Worm (Caenorhabditis elegans) whole organism, L2 larva: ENCODE measurements around the gene K03A11.1.
A peak's percentile ranks its signal among the peaks of the same experiment; 100 is the strongest.
"Not testable (repeated sequence)": the region's sequence is repeated elsewhere in the genome, so short reads cannot be mapped to it uniquely, and the experiment has no call there.

Experiments used
- C34F6.9 ChIP-seq: fragments of 150-350 bp; optimal IDR thresholded peaks from 2 replicates; lab custom pipeline; 2014; ENCODE audit warnings: missing biosample characterization, missing genetic modification characterization
- F13H6.1 ChIP-seq: sonication (generic microtip); optimal IDR thresholded peaks from 2 replicates; lab custom pipeline; 2016; ENCODE audit warnings: missing genetic modification characterization, missing compliant biosample characterization
- R02D3.7 ChIP-seq: fragments of 150-350 bp; optimal IDR thresholded peaks from 2 replicates; lab custom pipeline; 2014; ENCODE audit warnings: missing biosample characterization, missing genetic modification characterization
- Y55F3AM.14 ChIP-seq: fragments of 200-800 bp; sonication (Bioruptor generic); optimal IDR thresholded peaks from 2 replicates; lab custom pipeline; 2018; ENCODE audit warnings: mild to moderate bottlenecking, missing genetic modification characterization, missing compliant biosample characterization
- ZK546.5 ChIP-seq: sonication (generic microtip); optimal IDR thresholded peaks from 2 replicates; lab custom pipeline; 2017; ENCODE audit warnings: missing biosample characterization, missing genetic modification characterization
- blmp-1 ChIP-seq: sonication (generic microtip); optimal IDR thresholded peaks from 2 replicates; lab custom pipeline; 2017; ENCODE audit warnings: missing genetic modification characterization, mild to moderate bottlenecking, missing compliant biosample characterization, antibody characterized with exemption, moderate library complexity; ENCODE audit not compliant: insufficient read depth
- ceh-16 ChIP-seq: fragments of 150-350 bp; optimal IDR thresholded peaks from 2 replicates; lab custom pipeline; 2014; ENCODE audit warnings: missing biosample characterization, missing genetic modification characterization
- ceh-82 ChIP-seq: fragments of 150-350 bp; optimal IDR thresholded peaks from 2 replicates; lab custom pipeline; 2014; ENCODE audit warnings: missing biosample characterization, missing genetic modification characterization
- crh-2 ChIP-seq: sonication (generic microtip); optimal IDR thresholded peaks from 2 replicates; lab custom pipeline; 2017; ENCODE audit warnings: missing biosample characterization, missing genetic modification characterization
- dmd-4 ChIP-seq: sonication (generic microtip); optimal IDR thresholded peaks from 2 replicates; lab custom pipeline; 2017; ENCODE audit warnings: missing biosample characterization, missing genetic modification characterization
- egl-27 ChIP-seq: sonication (generic microtip); optimal IDR thresholded peaks from 3 replicates; lab custom pipeline; 2017; ENCODE audit warnings: missing biosample characterization, missing genetic modification reagents, missing genetic modification characterization
- elt-1 ChIP-seq: fragments of 150-350 bp; optimal IDR thresholded peaks from 2 replicates; lab custom pipeline; 2014; ENCODE audit warnings: missing biosample characterization, missing genetic modification characterization
- fos-1 ChIP-seq: fragments of 150-350 bp; optimal IDR thresholded peaks from 2 replicates; lab custom pipeline; 2014; ENCODE audit warnings: missing biosample characterization, missing genetic modification characterization
- gmeb-1 ChIP-seq: fragments of 150-350 bp; optimal IDR thresholded peaks from 2 replicates; lab custom pipeline; 2014; ENCODE audit warnings: missing biosample characterization, missing genetic modification characterization
- lin-11 ChIP-seq: fragments of 150-350 bp; sonication (generic microtip); optimal IDR thresholded peaks from 2 replicates; lab custom pipeline; 2014; ENCODE audit warnings: missing biosample characterization, missing genetic modification characterization, inconsistent platforms, mixed read lengths
- lin-13 ChIP-seq: fragments of 150-350 bp; optimal IDR thresholded peaks from 2 replicates; lab custom pipeline; 2014; ENCODE audit warnings: missing biosample characterization, missing genetic modification reagents, missing genetic modification characterization
- lin-39 ChIP-seq: fragments of 150-350 bp; optimal IDR thresholded peaks from 2 replicates; lab custom pipeline; 2014; ENCODE audit warnings: missing biosample characterization, missing genetic modification reagents, missing genetic modification characterization
- lsy-2 ChIP-seq, 2 experiments: fragments of 150-350 bp in 1 of 2; sonication (generic microtip) in 1 of 2; optimal IDR thresholded peaks; 2 replicates each; lab custom pipeline; 2014 to 2017; ENCODE audit warnings: missing biosample characterization in 2 of 2, missing genetic modification characterization in 2 of 2
- mab-5 ChIP-seq: fragments of 150-350 bp; optimal IDR thresholded peaks from 2 replicates; lab custom pipeline; 2014; ENCODE audit warnings: missing biosample characterization, missing genetic modification characterization
- mbf-1 ChIP-seq: sonication (generic microtip); optimal IDR thresholded peaks from 2 replicates; lab custom pipeline; 2017; ENCODE audit warnings: missing biosample characterization, missing genetic modification characterization
- mdl-1 ChIP-seq, 2 experiments: fragments of 150-350 bp in 1 of 2; sonication (generic microtip) in 1 of 2; optimal IDR thresholded peaks; 2 replicates each; lab custom pipeline; 2017; ENCODE audit warnings: missing biosample characterization in 2 of 2, missing genetic modification characterization in 2 of 2
- nhr-10 ChIP-seq: sonication (generic microtip); optimal IDR thresholded peaks from 2 replicates; lab custom pipeline; 2017; ENCODE audit warnings: missing biosample characterization, missing genetic modification characterization
- nhr-11 ChIP-seq: fragments of 150-350 bp; optimal IDR thresholded peaks from 2 replicates; lab custom pipeline; 2014; ENCODE audit warnings: missing biosample characterization, missing genetic modification characterization
- nhr-12 ChIP-seq: fragments of 150-350 bp; optimal IDR thresholded peaks from 2 replicates; lab custom pipeline; 2014; ENCODE audit warnings: missing biosample characterization, missing genetic modification characterization
- nhr-129 ChIP-seq: fragments of 150-350 bp; optimal IDR thresholded peaks from 2 replicates; lab custom pipeline; 2014; ENCODE audit warnings: missing biosample characterization, missing genetic modification characterization
- nhr-21 ChIP-seq: fragments of 150-350 bp; optimal IDR thresholded peaks from 2 replicates; lab custom pipeline; 2014; ENCODE audit warnings: missing biosample characterization, missing genetic modification characterization
- nhr-237 ChIP-seq: fragments of 150-350 bp; optimal IDR thresholded peaks from 2 replicates; lab custom pipeline; 2014; ENCODE audit warnings: missing biosample characterization, missing genetic modification characterization
- nhr-6 ChIP-seq: fragments of 150-350 bp; optimal IDR thresholded peaks from 2 replicates; lab custom pipeline; 2014; ENCODE audit warnings: missing biosample characterization, missing genetic modification characterization
- nhr-77 ChIP-seq: fragments of 150-350 bp; optimal IDR thresholded peaks from 2 replicates; lab custom pipeline; 2014; ENCODE audit warnings: missing biosample characterization, missing genetic modification characterization
- sem-4 ChIP-seq: fragments of 150-350 bp; optimal IDR thresholded peaks from 2 replicates; lab custom pipeline; 2014; ENCODE audit warnings: missing biosample characterization, missing genetic modification reagents, missing genetic modification characterization
- skn-1 ChIP-seq: sonication (generic microtip); optimal IDR thresholded peaks from 2 replicates; lab custom pipeline; 2017; ENCODE audit warnings: missing biosample characterization, missing genetic modification characterization
- sma-3 ChIP-seq: sonication (generic microtip); optimal IDR thresholded peaks from 2 replicates; lab custom pipeline; 2016; ENCODE audit warnings: missing genetic modification reagents, missing genetic modification characterization, missing compliant biosample characterization
- sma-9 ChIP-seq, 2 experiments: fragments of 150-350 bp in 1 of 2; sonication (generic microtip) in 1 of 2; optimal IDR thresholded peaks; 2 replicates each; lab custom pipeline; 2014 to 2016; ENCODE audit warnings: missing genetic modification characterization in 2 of 2, mild to moderate bottlenecking in 1 of 2, missing biosample characterization in 1 of 2, missing compliant biosample characterization in 1 of 2, missing genetic modification reagents in 1 of 2, moderate library complexity in 1 of 2
- unc-55 ChIP-seq: fragments of 150-350 bp; sonication (generic microtip); optimal IDR thresholded peaks from 3 replicates; lab custom pipeline; 2014; ENCODE audit warnings: missing biosample characterization, missing genetic modification reagents, missing genetic modification characterization
- unc-62 ChIP-seq: fragments of 150-350 bp; optimal IDR thresholded peaks from 2 replicates; lab custom pipeline; 2014; ENCODE audit warnings: missing biosample characterization, missing genetic modification reagents, missing genetic modification characterization
- zag-1 ChIP-seq: fragments of 150-350 bp; optimal IDR thresholded peaks from 2 replicates; lab custom pipeline; 2014; ENCODE audit warnings: missing biosample characterization, missing genetic modification characterization
- ztf-11 ChIP-seq: sonication (generic microtip); optimal IDR thresholded peaks from 2 replicates; lab custom pipeline; 2017; ENCODE audit warnings: missing biosample characterization, missing genetic modification characterization
- ztf-4 ChIP-seq: fragments of 150-350 bp; optimal IDR thresholded peaks from 2 replicates; lab custom pipeline; 2014; ENCODE audit warnings: missing biosample characterization, missing genetic modification characterization

K03A11.1 gene

DNA sequence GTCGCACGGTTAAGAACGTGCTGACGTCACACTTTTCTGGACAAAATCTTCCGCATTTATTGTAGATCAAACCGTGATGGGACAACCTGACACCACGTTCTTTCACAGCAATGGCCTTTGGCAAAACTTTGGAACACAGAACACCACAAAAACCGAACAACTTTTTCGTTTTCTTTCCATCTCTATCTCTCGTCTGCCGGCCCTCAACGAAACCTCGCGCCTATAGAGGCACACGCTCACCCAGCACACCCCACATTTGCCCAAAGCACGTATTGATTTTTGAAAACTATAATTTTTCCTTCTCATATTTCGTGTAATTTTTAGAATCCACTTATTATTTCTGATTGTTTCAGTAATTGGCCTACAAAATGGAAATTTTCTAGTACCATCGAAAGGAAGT lies 9.7 kb upstream of the K03A11.1 start:
- TF ChIP-seq Y55F3AM.14 (GFP tag; lab: Kevin White, UChicago) (no peak), sma-9 (GFP tag; optimal IDR thresholded peaks at IDR 0.05; lab: Kevin White, UChicago) (no peak), sma-9 (tag; optimal IDR thresholded peaks at IDR 0.05; lab: Kevin White, UChicago) (no peak), unc-62 (GFP tag; lab: Kevin White, UChicago) (no peak), sem-4 (tag; lab: Kevin White, UChicago) (no peak)

DNA sequence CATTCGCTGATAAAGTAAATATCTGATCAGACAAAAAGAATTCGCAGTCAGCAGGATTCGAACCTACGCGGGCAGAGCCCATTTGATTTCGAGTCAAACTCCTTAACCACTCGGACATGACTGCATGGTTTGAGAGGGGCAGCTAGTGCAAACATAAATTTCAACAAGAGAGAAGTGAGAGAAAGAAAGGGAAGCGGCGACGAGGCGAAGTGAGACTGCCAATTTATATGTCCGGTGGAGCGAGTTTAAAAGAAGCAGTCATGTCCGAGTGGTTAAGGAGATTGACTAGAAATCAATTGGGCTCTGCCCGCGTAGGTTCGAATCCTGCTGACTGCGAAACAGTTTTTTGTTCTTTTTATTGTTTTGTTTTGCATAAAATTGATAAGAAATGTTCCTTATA lies 5.2 kb upstream of the K03A11.1 start:
- TF ChIP-seq gmeb-1 (tag; lab: Kevin White, UChicago) (peak; percentile 77), ztf-4 (peak; percentile 71), lin-39 (tag; lab: Kevin White, UChicago) (peak; percentile 8), mdl-1 (tag; optimal IDR thresholded peaks at IDR 0.05; lab: Kevin White, UChicago) (peak in 1 of 2 experiments; percentile 26), fos-1 (tag; lab: Kevin White, UChicago) (peak; percentile 84), nhr-6 (peak; percentile 55), zag-1 (tag; lab: Kevin White, UChicago) (peak; percentile 76), sem-4 (tag; lab: Kevin White, UChicago) (peak; percentile 69), nhr-21 (tag; lab: Kevin White, UChicago) (peak; percentile 86), sma-9 (GFP tag; optimal IDR thresholded peaks at IDR 0.05; lab: Kevin White, UChicago) (peak; percentile 91), ceh-16 (tag; lab: Kevin White, UChicago) (peak; percentile 39), F13H6.1 (tag; lab: Kevin White, UChicago) (peak; percentile 84), lsy-2 (tag; optimal IDR thresholded peaks at IDR 0.05; lab: Kevin White, UChicago) (peak; percentile 69 to 81), skn-1 (tag; lab: Kevin White, UChicago) (peak; percentile 42), lin-11 (tag; lab: Kevin White, UChicago) (peak; percentile 85), lin-13 (GFP tag; lab: Kevin White, UChicago) (peak; percentile 90), Y55F3AM.14 (GFP tag; lab: Kevin White, UChicago) (peak; percentile 66), C34F6.9 (tag; lab: Kevin White, UChicago) (peak; percentile 80), sma-3 (GFP tag; lab: Kevin White, UChicago) (peak; percentile 86), nhr-77 (tag; lab: Kevin White, UChicago) (peak; percentile 37), mbf-1 (peak; percentile 38), nhr-10 (tag; lab: Kevin White, UChicago) (peak; percentile 40), egl-27 (tag; lab: Kevin White, UChicago) (peak; percentile 81), nhr-11 (tag; lab: Kevin White, UChicago) (peak; percentile 67), crh-2 (tag; lab: Kevin White, UChicago) (peak; percentile 84), mab-5 (tag; lab: Kevin White, UChicago) (peak; percentile 48), nhr-129 (peak; percentile 92), unc-55 (peak; percentile 93), ztf-11 (peak; percentile 43), blmp-1 (peak; percentile 23)
- not testable (repeated sequence) for TF ChIP-seq sma-9 (tag; optimal IDR thresholded peaks at IDR 0.05; lab: Kevin White, UChicago)

DNA sequence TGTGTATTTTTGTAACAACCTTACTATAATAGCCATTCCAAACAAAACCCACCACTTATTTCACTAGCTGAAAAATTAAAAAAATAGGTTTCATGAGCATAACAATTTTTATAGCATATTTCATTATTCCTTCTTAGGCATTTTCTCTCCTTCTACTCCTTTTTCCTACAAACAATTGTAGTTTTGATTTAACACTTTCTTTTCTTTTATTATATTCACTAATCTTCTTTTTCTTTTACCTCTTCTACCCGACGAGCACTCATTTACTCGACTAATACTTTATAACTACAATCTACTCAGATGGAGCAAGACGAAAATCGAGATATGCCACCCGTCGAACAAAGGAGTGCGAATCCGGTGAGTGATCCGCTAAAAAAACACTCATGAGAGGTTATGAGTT lies 3.2 kb upstream of the K03A11.1 start, which contains the start of gene C53C7.3:
C53C7.3 (plus strand) TSS at position 301 of the 400 bp plus-strand sequence.
- TF ChIP-seq Y55F3AM.14 (GFP tag; lab: Kevin White, UChicago) (no peak), sma-3 (GFP tag; lab: Kevin White, UChicago) (no peak), mbf-1 (no peak), ZK546.5 (tag; lab: Kevin White, UChicago) (no peak), C34F6.9 (tag; lab: Kevin White, UChicago) (no peak), nhr-11 (tag; lab: Kevin White, UChicago) (no peak), gmeb-1 (tag; lab: Kevin White, UChicago) (no peak), nhr-129 (no peak), R02D3.7 (no peak), unc-62 (GFP tag; lab: Kevin White, UChicago) (no peak), ztf-4 (no peak), nhr-12 (tag; lab: Kevin White, UChicago) (no peak), nhr-10 (tag; lab: Kevin White, UChicago) (no peak)

DNA sequence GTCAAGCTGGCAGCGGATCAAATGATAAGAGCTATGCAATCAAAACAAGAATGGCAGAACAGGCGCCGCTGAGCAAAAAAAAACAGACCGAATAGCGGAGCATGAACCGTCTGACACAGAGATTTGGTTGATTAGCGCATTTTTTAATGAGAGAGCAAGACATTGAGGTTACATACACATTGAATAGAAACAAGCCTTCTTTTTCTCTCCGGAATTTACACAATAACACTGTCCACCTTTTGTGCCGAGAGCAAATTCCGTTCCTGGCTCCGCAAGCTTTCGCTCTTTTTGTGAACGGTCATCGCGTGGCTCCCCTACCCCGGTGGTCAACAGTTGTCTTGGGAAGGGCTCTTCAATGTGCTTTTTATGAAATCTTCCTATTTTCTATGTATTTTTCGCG lies 4.1 kb downstream of the K03A11.1 start, which contains the start of gene K03A11.6:
K03A11.6 (plus strand) TSS at position 301 of the 400 bp plus-strand sequence.
- TF ChIP-seq gmeb-1 (tag; lab: Kevin White, UChicago), result no peak
- no peak for TF ChIP-seq ZK546.5 (tag; lab: Kevin White, UChicago)
- TF ChIP-seq nhr-6, result no peak
- TF ChIP-seq lin-39 (tag; lab: Kevin White, UChicago), result no peak
- no peak for TF ChIP-seq nhr-237
- TF ChIP-seq R02D3.7, result no peak
- TF ChIP-seq blmp-1, result no peak
- TF ChIP-seq sma-9 (GFP tag; optimal IDR thresholded peaks at IDR 0.05; lab: Kevin White, UChicago), result no peak
- no peak for TF ChIP-seq sma-9 (tag; optimal IDR thresholded peaks at IDR 0.05; lab: Kevin White, UChicago)
- no peak for TF ChIP-seq ceh-82 (tag; lab: Kevin White, UChicago)
- TF ChIP-seq elt-1 (tag; lab: Kevin White, UChicago), result no peak
- no peak for TF ChIP-seq dmd-4
- TF ChIP-seq egl-27 (tag; lab: Kevin White, UChicago), result no peak
- TF ChIP-seq nhr-21 (tag; lab: Kevin White, UChicago), result no peak
